Fruit fly (Drosophila melanogaster): ENCODE measurements around the gene CG1421.

CG1421 gene

dm6 chr2L:21902693-21903092, at the start of gene CG1421:
Gene CG1421 (plus strand): TSS chr2L:21902993.
- TF ChIP-seq Dll (optimal IDR thresholded peaks at IDR 0.05) (no peak), pan (optimal IDR thresholded peaks at IDR 0.05) (no peak), usp (GFP tag; optimal IDR thresholded peaks at IDR 0.05) (no peak), EcR (GFP tag; optimal IDR thresholded peaks at IDR 0.05) (no peak), CG8478 (optimal IDR thresholded peaks at IDR 0.05) (no peak), psq (optimal IDR thresholded peaks at IDR 0.05) (no peak)

- TF ChIP-seq pan (optimal IDR thresholded peaks at IDR 0.05), result no peak
- no peak for TF ChIP-seq psq (optimal IDR thresholded peaks at IDR 0.05)
- no peak for TF ChIP-seq usp (GFP tag; optimal IDR thresholded peaks at IDR 0.05)
- TF ChIP-seq EcR (GFP tag; optimal IDR thresholded peaks at IDR 0.05), result no peak
Observed at dm6 chr2L:21853416-21853815, 49.4 kb upstream of the CG1421 start.

dm6 chr2L:21855064-21855463, 47.7 kb upstream of the CG1421 start:
- no peak for TF ChIP-seq psq (optimal IDR thresholded peaks at IDR 0.05)
- no peak for TF ChIP-seq usp (GFP tag; optimal IDR thresholded peaks at IDR 0.05)
- TF ChIP-seq CG8478 (optimal IDR thresholded peaks at IDR 0.05), result no peak
- TF ChIP-seq Dll (optimal IDR thresholded peaks at IDR 0.05), result no peak
- TF ChIP-seq pan (optimal IDR thresholded peaks at IDR 0.05), result no peak

- TF ChIP-seq pan (optimal IDR thresholded peaks at IDR 0.05), result no peak
- TF ChIP-seq Dll (optimal IDR thresholded peaks at IDR 0.05), result no peak
- no peak for TF ChIP-seq usp (GFP tag; optimal IDR thresholded peaks at IDR 0.05)
Observed at dm6 chr2L:21855824-21856223, 47.0 kb upstream of the CG1421 start.

dm6 chr2L:21857744-21858143, 45.0 kb upstream of the CG1421 start:
- no peak for TF ChIP-seq pan (optimal IDR thresholded peaks at IDR 0.05)
- no peak for TF ChIP-seq usp (GFP tag; optimal IDR thresholded peaks at IDR 0.05)
- no peak for TF ChIP-seq CG8478 (optimal IDR thresholded peaks at IDR 0.05)
- no peak for TF ChIP-seq psq (optimal IDR thresholded peaks at IDR 0.05)
- no peak for TF ChIP-seq Dll (optimal IDR thresholded peaks at IDR 0.05)
- no peak for TF ChIP-seq EcR (GFP tag; optimal IDR thresholded peaks at IDR 0.05)

dm6 chr2L:21860566-21860965, 42.2 kb upstream of the CG1421 start:
- TF ChIP-seq CG8478 (optimal IDR thresholded peaks at IDR 0.05) (no peak), psq (optimal IDR thresholded peaks at IDR 0.05) (no peak), pan (optimal IDR thresholded peaks at IDR 0.05) (no peak), EcR (GFP tag; optimal IDR thresholded peaks at IDR 0.05) (no peak), Dll (optimal IDR thresholded peaks at IDR 0.05) (no peak), usp (GFP tag; optimal IDR thresholded peaks at IDR 0.05) (no peak)

- peak; percentile 33 for TF ChIP-seq Dll (optimal IDR thresholded peaks at IDR 0.05)
- TF ChIP-seq usp (GFP tag; optimal IDR thresholded peaks at IDR 0.05), result no peak
Observed at dm6 chr2L:21863544-21863945, 39.2 kb upstream of the CG1421 start.

dm6 chr2L:21866362-21866761, 36.4 kb upstream of the CG1421 start:
- no peak for TF ChIP-seq Dll (optimal IDR thresholded peaks at IDR 0.05)
- no peak for TF ChIP-seq usp (GFP tag; optimal IDR thresholded peaks at IDR 0.05)
- TF ChIP-seq pan (optimal IDR thresholded peaks at IDR 0.05), result no peak
- TF ChIP-seq CG8478 (optimal IDR thresholded peaks at IDR 0.05), result no peak
- no peak for TF ChIP-seq psq (optimal IDR thresholded peaks at IDR 0.05)
- no peak for TF ChIP-seq EcR (GFP tag; optimal IDR thresholded peaks at IDR 0.05)

- TF ChIP-seq EcR (GFP tag; optimal IDR thresholded peaks at IDR 0.05) (no peak), psq (optimal IDR thresholded peaks at IDR 0.05) (no peak), usp (GFP tag; optimal IDR thresholded peaks at IDR 0.05) (no peak), Dll (optimal IDR thresholded peaks at IDR 0.05) (no peak), CG8478 (optimal IDR thresholded peaks at IDR 0.05) (no peak), pan (optimal IDR thresholded peaks at IDR 0.05) (peak; percentile 84)
Observed at dm6 chr2L:21867040-21867981, 35.5 kb upstream of the CG1421 start.

- TF ChIP-seq psq (optimal IDR thresholded peaks at IDR 0.05) (no peak), Dll (optimal IDR thresholded peaks at IDR 0.05) (no peak), CG8478 (optimal IDR thresholded peaks at IDR 0.05) (no peak), EcR (GFP tag; optimal IDR thresholded peaks at IDR 0.05) (no peak), pan (optimal IDR thresholded peaks at IDR 0.05) (no peak), usp (GFP tag; optimal IDR thresholded peaks at IDR 0.05) (no peak)
Observed at dm6 chr2L:21868712-21869280, 34.0 kb upstream of the CG1421 start.

- TF ChIP-seq Dll (optimal IDR thresholded peaks at IDR 0.05) (no peak), EcR (GFP tag; optimal IDR thresholded peaks at IDR 0.05) (no peak), CG8478 (optimal IDR thresholded peaks at IDR 0.05) (no peak), usp (GFP tag; optimal IDR thresholded peaks at IDR 0.05) (no peak), pan (optimal IDR thresholded peaks at IDR 0.05) (no peak), psq (optimal IDR thresholded peaks at IDR 0.05) (no peak)
Observed at dm6 chr2L:21871708-21872107, 31.1 kb upstream of the CG1421 start.

- no peak for TF ChIP-seq Dll (optimal IDR thresholded peaks at IDR 0.05)
- TF ChIP-seq psq (optimal IDR thresholded peaks at IDR 0.05), result no peak
- TF ChIP-seq pan (optimal IDR thresholded peaks at IDR 0.05), result no peak
- TF ChIP-seq EcR (GFP tag; optimal IDR thresholded peaks at IDR 0.05), result no peak
- no peak for TF ChIP-seq CG8478 (optimal IDR thresholded peaks at IDR 0.05)
- no peak for TF ChIP-seq usp (GFP tag; optimal IDR thresholded peaks at IDR 0.05)
Observed at dm6 chr2L:21873696-21874095, 29.1 kb upstream of the CG1421 start.
